Worm (Caenorhabditis elegans) whole organism, mixed stage, embryonic: ENCODE measurements around the gene bus-1.

Experiments
- M03D4.4 ChIP-seq: sonication (generic microtip); optimal IDR thresholded peaks from 2 replicates; lab custom pipeline; 2017; ENCODE audit warnings: mild to moderate bottlenecking, missing genetic modification characterization, missing compliant biosample characterization
- bed-3 ChIP-seq: fragments of 200-800 bp; sonication (Bioruptor generic); optimal IDR thresholded peaks from 3 replicates; lab custom pipeline; 2018; ENCODE audit warnings: mild to moderate bottlenecking, missing genetic modification characterization, moderate library complexity, missing compliant biosample characterization
- blmp-1 ChIP-seq: fragments of 150-350 bp; optimal IDR thresholded peaks from 2 replicates; lab custom pipeline; 2014; ENCODE audit warnings: missing biosample characterization, missing genetic modification characterization
- ceh-43 ChIP-seq: fragments of 200-800 bp; sonication (Bioruptor generic); optimal IDR thresholded peaks from 2 replicates; lab custom pipeline; 2018; ENCODE audit warnings: mild to moderate bottlenecking, missing genetic modification characterization, moderate library complexity, missing compliant biosample characterization
- ceh-83 ChIP-seq: fragments of 200-800 bp; sonication (Bioruptor generic); optimal IDR thresholded peaks from 2 replicates; lab custom pipeline; 2018; ENCODE audit warnings: mild to moderate bottlenecking, missing genetic modification characterization, missing compliant biosample characterization
- ces-1 ChIP-seq: fragments of 150-350 bp; optimal IDR thresholded peaks from 2 replicates; lab custom pipeline; 2014; ENCODE audit warnings: missing biosample characterization, missing genetic modification reagents, missing genetic modification characterization
- cnd-1 ChIP-seq: fragments of 200-800 bp; sonication (Bioruptor generic); optimal IDR thresholded peaks from 2 replicates; lab custom pipeline; 2018; ENCODE audit warnings: mild to moderate bottlenecking, missing genetic modification characterization, missing compliant biosample characterization
- drap-1 ChIP-seq: fragments of 200-800 bp; sonication (Bioruptor generic); optimal IDR thresholded peaks from 3 replicates; lab custom pipeline; 2018; ENCODE audit warnings: mild to moderate bottlenecking, missing genetic modification characterization, missing compliant biosample characterization
- elt-1 ChIP-seq: sonication (generic microtip); optimal IDR thresholded peaks from 2 replicates; lab custom pipeline; 2017; ENCODE audit warnings: missing genetic modification characterization, mild to moderate bottlenecking, missing compliant biosample characterization, antibody characterized with exemption, moderate library complexity, borderline replicate concordance; ENCODE audit not compliant: insufficient read depth
- elt-3 ChIP-seq: fragments of 150-350 bp; optimal IDR thresholded peaks from 2 replicates; lab custom pipeline; 2014; ENCODE audit warnings: missing biosample characterization, missing genetic modification characterization
- ham-2 ChIP-seq: fragments of 200-800 bp; sonication (Bioruptor generic); optimal IDR thresholded peaks from 2 replicates; lab custom pipeline; 2018; ENCODE audit warnings: mild to moderate bottlenecking, missing genetic modification characterization, missing compliant biosample characterization
- hlh-1 ChIP-seq: fragments of 150-350 bp; optimal IDR thresholded peaks from 2 replicates; lab custom pipeline; 2014; ENCODE audit warnings: missing biosample characterization, missing genetic modification reagents, missing genetic modification characterization
- lin-13 ChIP-seq: fragments of 150-350 bp; optimal IDR thresholded peaks from 2 replicates; lab custom pipeline; 2014; ENCODE audit warnings: missing biosample characterization, missing genetic modification characterization
- lin-32 ChIP-seq: fragments of 200-800 bp; sonication (Bioruptor generic); optimal IDR thresholded peaks from 2 replicates; lab custom pipeline; 2018; ENCODE audit warnings: mild to moderate bottlenecking, missing genetic modification characterization, missing compliant biosample characterization
- lsy-2 ChIP-seq: fragments of 150-350 bp; optimal IDR thresholded peaks from 2 replicates; lab custom pipeline; 2014; ENCODE audit warnings: missing biosample characterization, missing genetic modification characterization
- mep-1 ChIP-seq: fragments of 150-350 bp; optimal IDR thresholded peaks from 2 replicates; lab custom pipeline; 2017; ENCODE audit warnings: missing biosample characterization, missing genetic modification reagents, missing genetic modification characterization, inconsistent platforms
- mls-2 ChIP-seq: sonication (generic microtip); optimal IDR thresholded peaks from 2 replicates; lab custom pipeline; 2016; ENCODE audit warnings: mild to moderate bottlenecking, missing genetic modification characterization, moderate library complexity, missing compliant biosample characterization
- nhr-12 ChIP-seq: fragments of 150-350 bp; optimal IDR thresholded peaks from 2 replicates; lab custom pipeline; 2014; ENCODE audit warnings: missing biosample characterization, missing genetic modification characterization
- nhr-2 ChIP-seq: fragments of 150-350 bp; optimal IDR thresholded peaks from 2 replicates; lab custom pipeline; 2014; ENCODE audit warnings: missing biosample characterization, missing genetic modification characterization
- nhr-237 ChIP-seq: fragments of 150-350 bp; optimal IDR thresholded peaks from 2 replicates; lab custom pipeline; 2014; ENCODE audit warnings: missing biosample characterization, missing genetic modification characterization
- nhr-28 ChIP-seq: fragments of 150-350 bp; optimal IDR thresholded peaks from 2 replicates; lab custom pipeline; 2014; ENCODE audit warnings: missing biosample characterization, missing genetic modification characterization
- nhr-76 ChIP-seq: sonication (generic microtip); optimal IDR thresholded peaks from 2 replicates; lab custom pipeline; 2017; ENCODE audit warnings: missing biosample characterization, missing genetic modification characterization
- pha-4 ChIP-seq: fragments of 150-350 bp; optimal IDR thresholded peaks from 2 replicates; lab custom pipeline; 2018; ENCODE audit warnings: missing biosample characterization, missing genetic modification reagents, missing genetic modification characterization
- sem-2 ChIP-seq: fragments of 200-800 bp; sonication (Bioruptor generic); optimal IDR thresholded peaks from 2 replicates; lab custom pipeline; 2018; ENCODE audit warnings: mild to moderate bottlenecking, missing genetic modification characterization, missing compliant biosample characterization
- snpc-4 ChIP-seq: fragments of 150-350 bp; optimal IDR thresholded peaks from 2 replicates; lab custom pipeline; 2014; ENCODE audit warnings: missing biosample characterization, missing genetic modification characterization
- sptf-1 ChIP-seq: sonication (generic microtip); optimal IDR thresholded peaks from 2 replicates; lab custom pipeline; 2017; ENCODE audit warnings: mild to moderate bottlenecking, missing genetic modification characterization, moderate library complexity, missing compliant biosample characterization
- tbx-8 ChIP-seq: fragments of 200-800 bp; sonication (Bioruptor generic); optimal IDR thresholded peaks from 2 replicates; lab custom pipeline; 2018; ENCODE audit warnings: mild to moderate bottlenecking, missing genetic modification characterization, moderate library complexity, missing compliant biosample characterization
- unc-120 ChIP-seq: sonication (generic microtip); optimal IDR thresholded peaks from 2 replicates; lab custom pipeline; 2017; ENCODE audit warnings: missing genetic modification characterization, missing compliant biosample characterization; ENCODE audit not compliant: poor library complexity, severe bottlenecking
- unc-39 ChIP-seq: fragments of 150-350 bp; optimal IDR thresholded peaks from 2 replicates; lab custom pipeline; 2014; ENCODE audit warnings: missing biosample characterization, missing genetic modification characterization
- unc-62 ChIP-seq: fragments of 150-350 bp; optimal IDR thresholded peaks from 2 replicates; lab custom pipeline; 2014; ENCODE audit warnings: missing biosample characterization, missing genetic modification reagents, missing genetic modification characterization
- zip-8 ChIP-seq: fragments of 150-350 bp; optimal IDR thresholded peaks from 2 replicates; lab custom pipeline; 2014; ENCODE audit warnings: missing biosample characterization, missing genetic modification characterization
- ztf-11 ChIP-seq: fragments of 150-350 bp; optimal IDR thresholded peaks from 2 replicates; lab custom pipeline; 2014; ENCODE audit warnings: missing biosample characterization, missing genetic modification characterization

Gene bus-1

ce11 chrV:9024713-9025112 lies at the start of gene bus-1:
Gene bus-1, minus strand, starts transcription at chrV:9024813.
- TF ChIP-seq ceh-43 (GFP tag; lab: Kevin White, UChicago) (no peak), unc-39 (tag; lab: Kevin White, UChicago) (no peak), tbx-8 (GFP tag; lab: Kevin White, UChicago) (no peak), mls-2 (no peak)

- no peak for TF ChIP-seq ces-1 (GFP tag; lab: Kevin White, UChicago)
- no peak for TF ChIP-seq zip-8 (tag; lab: Kevin White, UChicago)
- no peak for TF ChIP-seq unc-120
- no peak for TF ChIP-seq snpc-4 (tag; lab: Kevin White, UChicago)
- TF ChIP-seq sptf-1 = no peak
- no peak for TF ChIP-seq bed-3 (GFP tag; lab: Kevin White, UChicago)
- TF ChIP-seq nhr-2 (tag; lab: Kevin White, UChicago) = no peak
- no peak for TF ChIP-seq pha-4
- TF ChIP-seq elt-3 (tag; lab: Kevin White, UChicago) = no peak
- TF ChIP-seq sem-2 (GFP tag; lab: Kevin White, UChicago) = no peak
- no peak for TF ChIP-seq nhr-12 (tag; lab: Kevin White, UChicago)
- no peak for TF ChIP-seq ceh-83 (GFP tag; lab: Kevin White, UChicago)
- no peak for TF ChIP-seq ceh-43 (GFP tag; lab: Kevin White, UChicago)
- TF ChIP-seq M03D4.4 (tag; lab: Kevin White, UChicago) = no peak
- no peak for TF ChIP-seq nhr-28
- TF ChIP-seq ztf-11 (tag; lab: Kevin White, UChicago) = no peak
- TF ChIP-seq nhr-76 (tag; lab: Kevin White, UChicago) = no peak
- TF ChIP-seq hlh-1 (tag; lab: Kevin White, UChicago) = no peak
- TF ChIP-seq blmp-1 (tag; lab: Kevin White, UChicago) = no peak
Observed at ce11 chrV:9073322-9074038, 48.9 kb upstream of the bus-1 start, which contains the start of gene oac-50. Gene oac-50, minus strand, starts transcription at chrV:9073540.

ce11 chrV:9069680-9070079 lies 45.1 kb upstream of the bus-1 start, which contains the start of gene T27E4.5:
Gene T27E4.5, minus strand, starts transcription at chrV:9069780.
- TF ChIP-seq cnd-1 (tag; lab: Kevin White, UChicago) (no peak), sptf-1 (no peak), hlh-1 (tag; lab: Kevin White, UChicago) (no peak), M03D4.4 (tag; lab: Kevin White, UChicago) (no peak), ceh-83 (GFP tag; lab: Kevin White, UChicago) (no peak), lin-13 (tag; lab: Kevin White, UChicago) (no peak), zip-8 (tag; lab: Kevin White, UChicago) (no peak), tbx-8 (GFP tag; lab: Kevin White, UChicago) (no peak), bed-3 (GFP tag; lab: Kevin White, UChicago) (no peak), ham-2 (GFP tag; lab: Kevin White, UChicago) (no peak), unc-120 (no peak)

- TF ChIP-seq snpc-4 (tag; lab: Kevin White, UChicago) (no peak), nhr-2 (tag; lab: Kevin White, UChicago) (no peak), nhr-28 (no peak), lin-32 (no peak), unc-120 (no peak), hlh-1 (tag; lab: Kevin White, UChicago) (no peak), lin-13 (tag; lab: Kevin White, UChicago) (no peak), ces-1 (GFP tag; lab: Kevin White, UChicago) (no peak), nhr-237 (no peak), ham-2 (GFP tag; lab: Kevin White, UChicago) (no peak), elt-1 (tag; lab: Kevin White, UChicago) (no peak), lsy-2 (tag; lab: Kevin White, UChicago) (no peak)
Observed at ce11 chrV:9067678-9068077, 43.1 kb upstream of the bus-1 start, which contains the start of gene fip-2. Gene fip-2, plus strand, starts transcription at chrV:9067978.

- no peak for TF ChIP-seq nhr-2 (tag; lab: Kevin White, UChicago)
- no peak for TF ChIP-seq mep-1 (tag; lab: Kevin White, UChicago)
- TF ChIP-seq snpc-4 (tag; lab: Kevin White, UChicago) = no peak
- TF ChIP-seq bed-3 (GFP tag; lab: Kevin White, UChicago) = no peak
- no peak for TF ChIP-seq drap-1
- no peak for TF ChIP-seq unc-62 (GFP tag; lab: Kevin White, UChicago)
- TF ChIP-seq nhr-237 = no peak
- no peak for TF ChIP-seq nhr-28
- no peak for TF ChIP-seq zip-8 (tag; lab: Kevin White, UChicago)
- no peak for TF ChIP-seq sem-2 (GFP tag; lab: Kevin White, UChicago)
Observed at ce11 chrV:9065915-9066314, 41.3 kb upstream of the bus-1 start.
